Worm (Caenorhabditis elegans): Measurements from ENCODE around the gene smex-1.

ce11 chrV:8252532-8252931 is 43.2 kb downstream of the smex-1 start:
- TF ChIP-seq snpc-4 (GFP tag; optimal IDR thresholded peaks at IDR 0.05) (no peak), snpc-4 (tag; optimal IDR thresholded peaks at IDR 0.05) (no peak), madf-3 (GFP tag; IDR thresholded peaks at IDR 0.05) (no peak), dpl-1 (GFP tag; optimal IDR thresholded peaks at IDR 0.05) (no peak), ztf-18 (tag; optimal IDR thresholded peaks at IDR 0.05) (no peak), pha-4 (tag; optimal IDR thresholded peaks at IDR 0.05) (no peak), ZK185.1 (tag; optimal IDR thresholded peaks at IDR 0.05; ENCODE audit: poor library complexity, severe bottlenecking) (no peak), nfyb-1 (GFP tag; IDR thresholded peaks at IDR 0.05) (no peak), F57C9.4 (tag; optimal IDR thresholded peaks at IDR 0.05) (no peak), egrh-3 (GFP tag; IDR thresholded peaks at IDR 0.05) (no peak), unc-62 (GFP tag; optimal IDR thresholded peaks at IDR 0.05) (no peak), F23B12.7 (tag; optimal IDR thresholded peaks at IDR 0.05; ENCODE audit: insufficient read depth) (no peak), mcd-1 (GFP tag; IDR thresholded peaks at IDR 0.05) (no peak)

Data from whole organism, young adult.